Fruit fly (Drosophila melanogaster) whole organism, embryonic: ENCODE data around the gene CCAP.
A peak's percentile ranks its signal among the peaks of the same experiment; 100 is the strongest.

ENCODE experiments used
- Abd-B ChIP-seq: fragments of 200-800 bp; sonication (Bioruptor generic); optimal IDR thresholded peaks from 2 replicates; lab custom pipeline; 2018; ENCODE audit warnings: missing biosample characterization, mild to moderate bottlenecking, missing genetic modification characterization, moderate library complexity
- Adf1 ChIP-seq: fragments of 200-800 bp; sonication (Bioruptor generic); IDR thresholded peaks from 2 replicates; pipeline ENCODE4 v1.3.6; 2022; ENCODE audit warnings: missing biosample characterization, missing genetic modification characterization
- Atf-2 ChIP-seq: fragments of 200-800 bp; sonication (Bioruptor generic); optimal IDR thresholded peaks from 2 replicates; lab custom pipeline; 2016; ENCODE audit warnings: missing biosample characterization, missing genetic modification characterization
- Bdp1 ChIP-seq: fragments of 200-800 bp; sonication (Bioruptor generic); optimal IDR thresholded peaks from 3 replicates; lab custom pipeline; 2016; ENCODE audit warnings: missing biosample characterization, missing genetic modification characterization
- CG11247 ChIP-seq: fragments of 200-800 bp; sonication (Bioruptor generic); IDR thresholded peaks from 2 replicates; pipeline ENCODE4 v1.3.6; 2022; ENCODE audit warnings: missing biosample characterization, missing genetic modification characterization
- CG11398 ChIP-seq: fragments of 200-800 bp; sonication (Bioruptor generic); optimal IDR thresholded peaks from 2 replicates; lab custom pipeline; 2016; ENCODE audit warnings: missing biosample characterization, missing genetic modification characterization
- CG12155 ChIP-seq: fragments of 200-800 bp; sonication (Bioruptor generic); optimal IDR thresholded peaks from 3 replicates; lab custom pipeline; 2016; ENCODE audit warnings: missing biosample characterization, missing genetic modification characterization
- CG12219 ChIP-seq: fragments of 200-800 bp; sonication (Bioruptor generic); optimal IDR thresholded peaks from 3 replicates; lab custom pipeline; 2018; ENCODE audit warnings: missing biosample characterization, mild to moderate bottlenecking, missing genetic modification characterization
- CG15073 ChIP-seq: fragments of 200-800 bp; sonication (Bioruptor generic); optimal IDR thresholded peaks from 2 replicates; lab custom pipeline; 2016; ENCODE audit warnings: missing biosample characterization, missing genetic modification characterization
- CG15601 ChIP-seq: fragments of 200-800 bp; sonication (Bioruptor generic); optimal IDR thresholded peaks from 3 replicates; lab custom pipeline; 2019; ENCODE audit warnings: missing biosample characterization, mild to moderate bottlenecking, missing genetic modification characterization, moderate library complexity
- CG1602 ChIP-seq: fragments of 200-800 bp; sonication (Bioruptor generic); optimal IDR thresholded peaks from 3 replicates; lab custom pipeline; 2016; ENCODE audit warnings: missing biosample characterization, missing genetic modification characterization
- CG17829 ChIP-seq: fragments of 200-800 bp; optimal IDR thresholded peaks from 2 replicates; lab custom pipeline; 2019; ENCODE audit warnings: missing biosample characterization, mild to moderate bottlenecking, missing genetic modification characterization, moderate library complexity
- CG18011 ChIP-seq: fragments of 200-800 bp; sonication (Bioruptor generic); optimal IDR thresholded peaks from 2 replicates; lab custom pipeline; 2017; ENCODE audit warnings: missing biosample characterization, missing genetic modification characterization, mild to moderate bottlenecking, moderate library complexity, missing genotype
- CG18262 ChIP-seq: fragments of 200-800 bp; optimal IDR thresholded peaks from 3 replicates; lab custom pipeline; 2019; ENCODE audit warnings: missing biosample characterization, mild to moderate bottlenecking, missing genetic modification characterization, moderate library complexity
- CG2116 ChIP-seq: fragments of 200-800 bp; sonication (Bioruptor generic); optimal IDR thresholded peaks from 3 replicates; lab custom pipeline; 2018; ENCODE audit warnings: missing biosample characterization, mild to moderate bottlenecking, missing genetic modification characterization
- CG2875 ChIP-seq: fragments of 200-800 bp; sonication (Bioruptor generic); optimal IDR thresholded peaks from 2 replicates; lab custom pipeline; 2017; ENCODE audit warnings: missing biosample characterization, mild to moderate bottlenecking, missing genetic modification characterization, missing genetic modification reagents
- CG30020 ChIP-seq: fragments of 200-800 bp; optimal IDR thresholded peaks from 2 replicates; lab custom pipeline; 2019; ENCODE audit warnings: missing biosample characterization, mild to moderate bottlenecking, missing genetic modification characterization, moderate library complexity
- CG31388 ChIP-seq: fragments of 200-800 bp; sonication (Bioruptor generic); optimal IDR thresholded peaks from 2 replicates; lab custom pipeline; 2016; ENCODE audit warnings: missing biosample characterization, missing genetic modification characterization
- Dbx ChIP-seq: fragments of 200-800 bp; sonication (Bioruptor generic); IDR thresholded peaks from 3 replicates; pipeline ENCODE4 v1.3.6; 2022; ENCODE audit warnings: missing biosample characterization, missing genetic modification characterization
- Dfd ChIP-seq, 2 experiments: fragments of >200 bp; optimal IDR thresholded peaks; 2 replicates each; lab custom pipeline; 2017; ENCODE audit warnings: missing biosample characterization in 2 of 2, missing genetic modification characterization in 2 of 2
- Fer1 ChIP-seq: fragments of 200-800 bp; sonication (Bioruptor generic); optimal IDR thresholded peaks from 2 replicates; lab custom pipeline; 2017; ENCODE audit warnings: missing biosample characterization, mild to moderate bottlenecking, missing genetic modification characterization
- Gsc ChIP-seq: fragments of 200-800 bp; sonication (Bioruptor generic); IDR thresholded peaks from 2 replicates; pipeline ENCODE4 v1.3.6; 2022; ENCODE audit warnings: missing biosample characterization, missing genetic modification characterization
- HLH3B ChIP-seq: fragments of 200-800 bp; sonication (Bioruptor generic); IDR thresholded peaks from 2 replicates; pipeline ENCODE4 v1.3.6; 2022; ENCODE audit warnings: missing biosample characterization, missing genetic modification characterization
- Hmr ChIP-seq: fragments of 200-800 bp; sonication (Bioruptor generic); optimal IDR thresholded peaks from 3 replicates; lab custom pipeline; 2017; ENCODE audit warnings: mild to moderate bottlenecking, missing biosample characterization, missing genetic modification reagents, missing genetic modification characterization
- Hr3 ChIP-seq: fragments of 200-800 bp; sonication (Bioruptor generic); optimal IDR thresholded peaks from 3 replicates; lab custom pipeline; 2016; ENCODE audit warnings: missing biosample characterization, missing genetic modification characterization
- Myb ChIP-seq: fragments of 200-800 bp; sonication (Bioruptor generic); optimal IDR thresholded peaks from 2 replicates; lab custom pipeline; 2016; ENCODE audit warnings: missing biosample characterization, missing genetic modification characterization
- NK7.1 ChIP-seq: fragments of 200-800 bp; sonication (Bioruptor generic); optimal IDR thresholded peaks from 3 replicates; lab custom pipeline; 2016; ENCODE audit warnings: missing biosample characterization, missing genetic modification characterization
- Nf-YB ChIP-seq: fragments of 200-800 bp; sonication (Bioruptor generic); optimal IDR thresholded peaks from 3 replicates; lab custom pipeline; 2019; ENCODE audit warnings: missing biosample characterization, mild to moderate bottlenecking, missing genetic modification characterization, moderate library complexity
- Opbp ChIP-seq: fragments of 200-800 bp; sonication (Bioruptor generic); IDR thresholded peaks from 3 replicates; pipeline ENCODE4 v1.3.6; 2022; ENCODE audit warnings: missing biosample characterization, missing genetic modification characterization; ENCODE audit not compliant: partially characterized antibody
- Ravus ChIP-seq: fragments of 200-800 bp; sonication (Bioruptor generic); IDR thresholded peaks from 2 replicates; pipeline ENCODE4 v1.3.6; 2022; ENCODE audit warnings: missing biosample characterization, missing genetic modification characterization
- Scr ChIP-seq: fragments of 200-800 bp; sonication (Bioruptor generic); IDR thresholded peaks from 2 replicates; pipeline ENCODE4 v1.3.6; 2022; ENCODE audit warnings: missing biosample characterization, missing genetic modification characterization; ENCODE audit not compliant: partially characterized antibody
- Sox100B ChIP-seq: fragments of 200-800 bp; sonication (Bioruptor generic); optimal IDR thresholded peaks from 3 replicates; lab custom pipeline; 2018; ENCODE audit warnings: missing biosample characterization, mild to moderate bottlenecking, missing genetic modification characterization
- Ssrp ChIP-seq: fragments of 200-800 bp; sonication (Bioruptor generic); optimal IDR thresholded peaks from 2 replicates; lab custom pipeline; 2018; ENCODE audit warnings: missing biosample characterization, mild to moderate bottlenecking, missing genetic modification characterization, moderate library complexity
- Usf ChIP-seq: fragments of 200-800 bp; sonication (Bioruptor generic); optimal IDR thresholded peaks from 2 replicates; lab custom pipeline; 2017; ENCODE audit warnings: missing genotype, missing biosample characterization, missing genetic modification characterization
- caup ChIP-seq: fragments of 200-800 bp; sonication (Bioruptor generic); optimal IDR thresholded peaks from 3 replicates; lab custom pipeline; 2017; ENCODE audit warnings: missing biosample characterization, mild to moderate bottlenecking, missing genetic modification characterization, moderate library complexity; ENCODE audit not compliant: severe bottlenecking
- crol ChIP-seq: fragments of 200-800 bp; sonication (Bioruptor generic); IDR thresholded peaks from 2 replicates; pipeline ENCODE4 v1.3.6; 2022; ENCODE audit warnings: missing biosample characterization, missing genetic modification characterization
- cwo ChIP-seq: fragments of 200-800 bp; sonication (Bioruptor generic); optimal IDR thresholded peaks from 3 replicates; lab custom pipeline; 2017; ENCODE audit warnings: missing biosample characterization, missing genetic modification characterization, mild to moderate bottlenecking, moderate library complexity, missing genetic modification reagents
- emc ChIP-seq: fragments of 200-800 bp; sonication (Bioruptor generic); optimal IDR thresholded peaks from 2 replicates; lab custom pipeline; 2016; ENCODE audit warnings: missing biosample characterization, missing genetic modification characterization
- gce ChIP-seq: fragments of 200-800 bp; sonication (Bioruptor generic); IDR thresholded peaks from 3 replicates; pipeline ENCODE4 v1.3.6; 2022; ENCODE audit warnings: missing biosample characterization, missing genetic modification characterization
- grau ChIP-seq: fragments of 200-800 bp; optimal IDR thresholded peaks from 3 replicates; lab custom pipeline; 2019; ENCODE audit warnings: missing biosample characterization, mild to moderate bottlenecking, missing genetic modification characterization, moderate library complexity
- grn ChIP-seq: fragments of 200-800 bp; sonication (Bioruptor generic); optimal IDR thresholded peaks from 3 replicates; lab custom pipeline; 2017; ENCODE audit warnings: missing biosample characterization, missing genetic modification characterization
- gt ChIP-seq: fragments of 200-800 bp; sonication (Bioruptor generic); IDR thresholded peaks from 2 replicates; pipeline ENCODE4 v1.3.6; 2022; ENCODE audit warnings: missing biosample characterization, missing genetic modification characterization
- jumu ChIP-seq: fragments of 200-800 bp; sonication (Bioruptor generic); optimal IDR thresholded peaks from 3 replicates; lab custom pipeline; 2016; ENCODE audit warnings: missing biosample characterization, missing genetic modification characterization
- maf-S ChIP-seq: fragments of 200-800 bp; sonication (Bioruptor generic); optimal IDR thresholded peaks from 2 replicates; lab custom pipeline; 2016; ENCODE audit warnings: missing biosample characterization, missing genetic modification characterization
- peb ChIP-seq: fragments of 200-800 bp; sonication (Bioruptor generic); IDR thresholded peaks from 2 replicates; pipeline ENCODE4 v1.3.6; 2022; ENCODE audit warnings: missing biosample characterization, missing genetic modification characterization
- shn ChIP-seq: fragments of 200-800 bp; sonication (Bioruptor generic); optimal IDR thresholded peaks from 3 replicates; lab custom pipeline; 2016; ENCODE audit warnings: missing biosample characterization, missing genetic modification characterization
- so ChIP-seq: fragments of 200-800 bp; sonication (Bioruptor generic); IDR thresholded peaks from 3 replicates; pipeline ENCODE4 v1.3.6; 2022; ENCODE audit warnings: missing biosample characterization, missing genetic modification characterization
- tin ChIP-seq: fragments of 200-800 bp; sonication (Bioruptor generic); optimal IDR thresholded peaks from 3 replicates; lab custom pipeline; 2016; ENCODE audit warnings: missing biosample characterization, missing genetic modification characterization
- wek ChIP-seq: fragments of 200-800 bp; sonication (Bioruptor generic); optimal IDR thresholded peaks from 3 replicates; lab custom pipeline; 2018; ENCODE audit warnings: missing biosample characterization, mild to moderate bottlenecking, missing genetic modification characterization, moderate library complexity

CCAP gene

dm6 chr3R:22724149-22724973 is 22.5 kb upstream of the CCAP start, which contains the start of gene Irp-1A (continued):
- TF ChIP-seq gce (GFP tag; lab: Robert Waterston, UW): peak; percentile 65; the same call in 1 of the 3 replicates
- TF ChIP-seq Abd-B (GFP tag; lab: Kevin White, UChicago): peak; percentile 37
- peak; percentile 85 for TF ChIP-seq grau (tag; lab: Kevin White, UChicago)
- TF ChIP-seq CG11247 (GFP tag; lab: Robert Waterston, UW): peak; percentile 73
- TF ChIP-seq Dbx (GFP tag; lab: Robert Waterston, UW): peak; percentile 76; the same call in 2 of the 3 replicates
- TF ChIP-seq Atf-2 (GFP tag; lab: Kevin White, UChicago): no peak
- TF ChIP-seq Ssrp: peak; percentile 66
- TF ChIP-seq Ravus: peak; percentile 2; the same call in 1 of the 2 replicates
- TF ChIP-seq CG31388 (GFP tag; lab: Kevin White, UChicago): peak; percentile 31
- TF ChIP-seq CG12219: peak; percentile 45
- peak; percentile 45; the same call in 1 of the 2 replicates for TF ChIP-seq Adf1 (GFP tag; lab: Robert Waterston, UW)
- peak; percentile 44 for TF ChIP-seq CG2875 (GFP tag; lab: Kevin White, UChicago)
- TF ChIP-seq CG18011 (GFP tag; lab: Kevin White, UChicago): peak; percentile 16
- TF ChIP-seq CG17829 (tag; lab: Kevin White, UChicago): peak; percentile 81
- TF ChIP-seq caup: peak; percentile 62
- TF ChIP-seq Dfd (GFP tag; optimal IDR thresholded peaks at IDR 0.05; lab: Kevin White, UChicago): no peak
- peak; percentile 69 for TF ChIP-seq CG12155 (GFP tag; lab: Kevin White, UChicago)
- TF ChIP-seq Sox100B (GFP tag; lab: Kevin White, UChicago): peak; percentile 81
- TF ChIP-seq NK7.1: no peak
- no peak for TF ChIP-seq grn
- no peak for TF ChIP-seq Gsc (GFP tag; lab: Robert Waterston, UW)
- TF ChIP-seq maf-S (GFP tag; lab: Kevin White, UChicago): no peak
- no peak for TF ChIP-seq emc (GFP tag; lab: Kevin White, UChicago)
- peak; percentile 41 for TF ChIP-seq Myb (GFP tag; lab: Kevin White, UChicago)
- peak; percentile 70 for TF ChIP-seq CG15601
- TF ChIP-seq CG18262 (tag; lab: Kevin White, UChicago): peak; percentile 85
- TF ChIP-seq CG1602: peak; percentile 45
- TF ChIP-seq CG11398 (GFP tag; lab: Kevin White, UChicago): no peak
- TF ChIP-seq Nf-YB (GFP tag; lab: Kevin White, UChicago): peak; percentile 65
- TF ChIP-seq Hr3: peak; percentile 72
- TF ChIP-seq Fer1 (GFP tag; lab: Kevin White, UChicago): peak; percentile 76
- TF ChIP-seq peb (GFP tag; lab: Robert Waterston, UW): peak; percentile 32; the same call in 1 of the 2 replicates
- peak; percentile 55 for TF ChIP-seq tin (GFP tag; lab: Kevin White, UChicago)
- TF ChIP-seq cwo: peak; percentile 60
- TF ChIP-seq Hmr (GFP tag; lab: Kevin White, UChicago): peak; percentile 77
- no peak for TF ChIP-seq shn (GFP tag; lab: Kevin White, UChicago)
- peak; percentile 87 for TF ChIP-seq HLH3B (GFP tag; lab: Robert Waterston, UW)
- peak; percentile 85 for TF ChIP-seq Opbp (GFP tag; lab: Robert Waterston, UW)
- no peak for TF ChIP-seq CG15073 (GFP tag; lab: Kevin White, UChicago)
- TF ChIP-seq so: no peak
- peak; percentile 3 for TF ChIP-seq Bdp1
- no peak for TF ChIP-seq crol (GFP tag; lab: Robert Waterston, UW)
- no peak for TF ChIP-seq jumu
- no peak for TF ChIP-seq gt (GFP tag; lab: Robert Waterston, UW)
- peak; percentile 73 for TF ChIP-seq CG2116 (GFP tag; lab: Kevin White, UChicago)
- TF ChIP-seq wek (GFP tag; lab: Kevin White, UChicago): no peak
- peak; percentile 90 for TF ChIP-seq Scr (GFP tag; lab: Robert Waterston, UW)
- TF ChIP-seq Usf (GFP tag; lab: Kevin White, UChicago): peak; percentile 13
- TF ChIP-seq CG30020 (tag; lab: Kevin White, UChicago): peak; percentile 56
